Worm (Caenorhabditis elegans): ENCODE measurements around the gene igcm-2.
A peak's percentile ranks its signal among the peaks of the same experiment; 100 is the strongest.

igcm-2 gene

DNA sequence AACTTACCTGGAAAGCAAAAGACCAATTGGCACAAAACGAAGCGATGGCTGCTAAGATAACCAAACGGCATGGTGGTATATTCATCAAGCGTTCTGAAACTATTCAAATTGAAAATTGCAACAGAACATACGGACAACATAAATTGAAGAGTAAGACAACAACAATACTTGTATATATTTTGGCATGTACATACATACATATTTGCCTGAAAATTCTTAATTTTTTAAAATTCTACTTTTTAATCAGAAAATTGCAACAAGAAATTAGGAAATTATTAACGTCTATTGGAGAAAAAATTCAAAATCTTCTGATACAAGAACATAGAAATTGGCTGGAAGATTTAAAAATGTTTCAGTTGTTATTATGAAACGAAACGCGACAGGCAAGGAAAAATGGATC is 53.4 kb downstream of the igcm-2 start, which contains the start of gene C03B1.13:
C03B1.13 (minus strand) TSS at position 101 of the 400 bp plus-strand sequence.
- TF ChIP-seq nhr-11 (tag; optimal IDR thresholded peaks at IDR 0.05) (no peak), zag-1 (tag; optimal IDR thresholded peaks at IDR 0.05) (no peak), fos-1 (tag; optimal IDR thresholded peaks at IDR 0.05) (no peak), snpc-4 (tag; optimal IDR thresholded peaks at IDR 0.05) (no peak), nhr-23 (tag; optimal IDR thresholded peaks at IDR 0.05) (no peak), ztf-1 (GFP tag; conservative IDR thresholded peaks at IDR 0.05) (no peak), mdl-1 (tag; optimal IDR thresholded peaks at IDR 0.05) (no peak), sma-3 (GFP tag; optimal IDR thresholded peaks at IDR 0.05) (no peak), sem-4 (tag; optimal IDR thresholded peaks at IDR 0.05) (no peak), elt-3 (tag; optimal IDR thresholded peaks at IDR 0.05) (no peak)

DNA sequence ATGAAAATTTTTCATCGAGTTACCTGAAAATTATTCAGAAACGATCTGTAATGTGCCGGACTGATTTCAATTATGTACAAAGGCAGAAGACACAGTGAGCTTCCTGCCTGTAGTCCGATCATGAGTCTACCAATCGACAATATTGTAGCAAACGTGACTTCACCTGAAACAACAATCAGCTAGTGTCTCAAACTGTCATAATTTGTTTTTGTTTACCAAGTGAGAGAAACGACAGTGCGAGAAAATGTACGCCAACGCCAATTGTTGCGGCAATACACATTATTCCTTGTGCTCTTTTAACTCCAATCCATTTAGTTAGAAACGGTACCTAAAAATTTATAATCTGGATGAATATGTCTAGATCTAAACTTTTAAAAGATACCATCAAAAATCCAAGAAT is 54.1 kb downstream of the igcm-2 start:
- TF ChIP-seq nhr-6 (tag; optimal IDR thresholded peaks at IDR 0.05) (no peak), unc-39 (tag; optimal IDR thresholded peaks at IDR 0.05) (no peak), C34F6.9 (tag; optimal IDR thresholded peaks at IDR 0.05) (no peak), lin-13 (GFP tag; optimal IDR thresholded peaks at IDR 0.05) (no peak), zag-1 (tag; optimal IDR thresholded peaks at IDR 0.05) (no peak), Y55F3AM.14 (GFP tag; optimal IDR thresholded peaks at IDR 0.05) (no peak), sma-9 (GFP tag; optimal IDR thresholded peaks at IDR 0.05) (no peak), sma-9 (tag; optimal IDR thresholded peaks at IDR 0.05) (no peak), skn-1 (tag; optimal IDR thresholded peaks at IDR 0.05) (no peak), dmd-4 (tag; optimal IDR thresholded peaks at IDR 0.05) (no peak), fos-1 (tag; optimal IDR thresholded peaks at IDR 0.05) (no peak), lsy-2 (tag; optimal IDR thresholded peaks at IDR 0.05) (no peak)

DNA sequence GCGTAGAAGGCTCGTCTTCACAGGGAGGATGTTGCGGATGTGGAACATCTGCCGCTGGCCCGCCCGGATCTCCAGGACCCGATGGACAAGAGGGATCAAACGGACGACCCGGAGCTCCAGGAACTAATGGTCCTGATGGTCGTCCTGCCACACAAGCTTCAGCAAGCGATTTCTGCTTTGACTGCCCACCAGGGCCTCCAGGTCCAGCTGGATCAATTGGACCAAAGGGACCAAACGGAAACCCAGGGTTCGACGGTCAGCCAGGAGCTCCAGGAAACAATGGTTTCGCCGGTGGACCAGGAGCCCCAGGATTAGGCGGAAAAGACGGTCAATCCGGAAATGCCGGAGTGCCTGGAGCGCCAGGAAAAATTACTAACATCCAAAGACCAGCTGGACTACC is 56.8 kb downstream of the igcm-2 start:
- TF ChIP-seq ztf-1 (GFP tag; conservative IDR thresholded peaks at IDR 0.05) (0 out of 2 replicates have a peak, but pooled peaks have one; percentile 76), ceh-16 (tag; optimal IDR thresholded peaks at IDR 0.05) (no peak)

ce11 chrX:6333998-6334397 is 57.4 kb downstream of the igcm-2 start, which contains the start of gene col-171:
TSS of gene col-171 (plus strand) at chrX:6334298.
- no peak for TF ChIP-seq nhr-77 (tag; optimal IDR thresholded peaks at IDR 0.05)
- TF ChIP-seq unc-62 (GFP tag; optimal IDR thresholded peaks at IDR 0.05): no peak
- no peak for TF ChIP-seq alr-1 (tag; optimal IDR thresholded peaks at IDR 0.05)
- TF ChIP-seq ama-1 (optimal IDR thresholded peaks at IDR 0.05): no peak
- no peak for TF ChIP-seq sma-9 (GFP tag; optimal IDR thresholded peaks at IDR 0.05)
- TF ChIP-seq sma-9 (tag; optimal IDR thresholded peaks at IDR 0.05): no peak
- TF ChIP-seq elt-3 (tag; optimal IDR thresholded peaks at IDR 0.05): no peak

DNA sequence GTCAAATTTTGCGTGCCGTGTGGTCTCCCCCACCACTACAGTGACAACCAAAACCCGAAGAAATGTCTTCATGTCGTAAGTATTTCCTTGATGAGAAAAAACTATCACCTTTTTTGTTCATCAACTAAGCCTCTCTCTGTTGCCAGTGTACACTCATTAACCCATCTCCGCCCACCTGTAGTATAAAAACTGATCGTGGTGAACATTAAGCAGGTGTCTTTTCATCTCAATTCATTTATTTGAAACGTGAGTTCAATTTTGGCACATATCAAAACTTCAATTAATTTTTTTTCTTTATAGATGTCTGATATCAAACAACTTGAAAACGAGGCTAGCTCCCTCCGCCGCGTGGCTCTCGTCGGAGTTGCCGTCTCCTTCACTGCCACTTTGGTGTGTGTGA is 60.0 kb downstream of the igcm-2 start, which contains the start of gene col-170:
col-170 (plus strand) TSS at position 301 of the 400 bp plus-strand sequence.
- no peak for TF ChIP-seq blmp-1 (tag; optimal IDR thresholded peaks at IDR 0.05; ENCODE audit: insufficient read depth)
- TF ChIP-seq nhr-6 (tag; optimal IDR thresholded peaks at IDR 0.05): no peak
